Fruit fly (Drosophila melanogaster) whole organism, embryonic: ENCODE measurements around the gene CG11951.

Source experiments
- CG11456 ChIP-seq: fragments of 200-800 bp; sonication (Bioruptor generic); IDR thresholded peaks from 3 replicates; pipeline ENCODE4 v1.3.6; 2022; ENCODE audit warnings: missing biosample characterization, missing genetic modification characterization
- CG12219 ChIP-seq: fragments of 200-800 bp; sonication (Bioruptor generic); optimal IDR thresholded peaks from 3 replicates; lab custom pipeline; 2018; ENCODE audit warnings: missing biosample characterization, mild to moderate bottlenecking, missing genetic modification characterization
- CG1233 ChIP-seq: fragments of 200-800 bp; sonication (Bioruptor generic); optimal IDR thresholded peaks from 4 replicates; lab custom pipeline; 2018; ENCODE audit warnings: missing biosample characterization, mild to moderate bottlenecking, missing genetic modification characterization
- CG14014 ChIP-seq: fragments of 200-800 bp; sonication (Bioruptor generic); IDR thresholded peaks from 2 replicates; pipeline ENCODE4 v1.3.6; 2022; ENCODE audit warnings: missing biosample characterization, missing genetic modification characterization
- CG1602 ChIP-seq: fragments of 200-800 bp; sonication (Bioruptor generic); optimal IDR thresholded peaks from 3 replicates; lab custom pipeline; 2016; ENCODE audit warnings: missing biosample characterization, missing genetic modification characterization
- CG1647 ChIP-seq: fragments of 200-800 bp; sonication (Bioruptor generic); optimal IDR thresholded peaks from 3 replicates; lab custom pipeline; 2016; ENCODE audit warnings: missing biosample characterization, missing genetic modification characterization
- CG18599 ChIP-seq: fragments of 200-800 bp; sonication (Bioruptor generic); optimal IDR thresholded peaks from 3 replicates; lab custom pipeline; 2017; ENCODE audit warnings: missing biosample characterization, missing genetic modification characterization, mild to moderate bottlenecking, moderate library complexity, missing genetic modification reagents
- CG2116 ChIP-seq: fragments of 200-800 bp; sonication (Bioruptor generic); optimal IDR thresholded peaks from 3 replicates; lab custom pipeline; 2018; ENCODE audit warnings: missing biosample characterization, mild to moderate bottlenecking, missing genetic modification characterization
- CG2129 ChIP-seq: fragments of 200-800 bp; sonication (Bioruptor generic); IDR thresholded peaks from 2 replicates; pipeline ENCODE4 v1.3.6; 2022; ENCODE audit warnings: missing biosample characterization, missing genetic modification characterization; ENCODE audit not compliant: partially characterized antibody
- CG4854 ChIP-seq: fragments of 200-800 bp; sonication (Bioruptor generic); optimal IDR thresholded peaks from 2 replicates; lab custom pipeline; 2016; ENCODE audit warnings: missing biosample characterization, missing genetic modification characterization, inconsistent platforms
- CG5245 ChIP-seq: fragments of 200-800 bp; sonication (Bioruptor generic); optimal IDR thresholded peaks from 3 replicates; lab custom pipeline; 2016; ENCODE audit warnings: missing biosample characterization, missing genetic modification characterization
- CG9727 ChIP-seq: fragments of 200-800 bp; sonication (Bioruptor generic); optimal IDR thresholded peaks from 3 replicates; lab custom pipeline; 2017; ENCODE audit warnings: missing biosample characterization, mild to moderate bottlenecking, missing genetic modification characterization
- CHES-1-like ChIP-seq: fragments of 200-800 bp; sonication (Bioruptor generic); optimal IDR thresholded peaks from 2 replicates; lab custom pipeline; 2016; ENCODE audit warnings: missing biosample characterization, missing genetic modification characterization
- D ChIP-seq, 2 experiments: fragments of 200-800 bp in 1 of 2; fragments of >200 bp in 1 of 2; sonication (Bioruptor generic) in 1 of 2; optimal IDR thresholded peaks; 2 replicates in 1 of 2; 3 replicates in 1 of 2; lab custom pipeline; 2017; ENCODE audit warnings: mild to moderate bottlenecking in 1 of 2, missing biosample characterization in 1 of 2, missing genetic modification characterization in 1 of 2, missing genetic modification reagents in 1 of 2
- Drgx ChIP-seq: fragments of 200-800 bp; sonication (Bioruptor generic); IDR thresholded peaks from 2 replicates; pipeline ENCODE4 v1.3.6; 2022; ENCODE audit warnings: missing biosample characterization, missing genetic modification characterization
- H2.0 ChIP-seq: fragments of 200-800 bp; sonication (Bioruptor generic); IDR thresholded peaks from 2 replicates; pipeline ENCODE4 v1.3.6; 2022; ENCODE audit warnings: missing biosample characterization, missing genetic modification characterization
- HmgZ ChIP-seq: fragments of 200-800 bp; sonication (Bioruptor generic); optimal IDR thresholded peaks from 2 replicates; lab custom pipeline; 2018; ENCODE audit warnings: missing biosample characterization, mild to moderate bottlenecking, missing genetic modification characterization
- Hmr ChIP-seq: fragments of 200-800 bp; sonication (Bioruptor generic); optimal IDR thresholded peaks from 3 replicates; lab custom pipeline; 2017; ENCODE audit warnings: mild to moderate bottlenecking, missing biosample characterization, missing genetic modification reagents, missing genetic modification characterization
- Lpt ChIP-seq: fragments of >200 bp; optimal IDR thresholded peaks from 2 replicates; lab custom pipeline; 2018; ENCODE audit warnings: missing biosample characterization, missing genetic modification characterization
- Meics ChIP-seq: fragments of 200-800 bp; sonication (Bioruptor generic); optimal IDR thresholded peaks from 2 replicates; lab custom pipeline; 2017; ENCODE audit warnings: missing biosample characterization, mild to moderate bottlenecking, missing genetic modification characterization
- NK7.1 ChIP-seq: fragments of 200-800 bp; sonication (Bioruptor generic); optimal IDR thresholded peaks from 3 replicates; lab custom pipeline; 2016; ENCODE audit warnings: missing biosample characterization, missing genetic modification characterization
- Nf-YC ChIP-seq: fragments of 200-800 bp; optimal IDR thresholded peaks from 3 replicates; lab custom pipeline; 2019; ENCODE audit warnings: missing biosample characterization, mild to moderate bottlenecking, missing genetic modification characterization, moderate library complexity
- NfI ChIP-seq: fragments of 200-800 bp; sonication (Bioruptor generic); optimal IDR thresholded peaks from 3 replicates; lab custom pipeline; 2018; ENCODE audit warnings: missing biosample characterization, mild to moderate bottlenecking, missing genetic modification characterization, moderate library complexity
- Ptx1 ChIP-seq: fragments of 200-800 bp; sonication (Bioruptor generic); IDR thresholded peaks from 2 replicates; pipeline ENCODE4 v1.3.6; 2022; ENCODE audit warnings: missing biosample characterization, missing genetic modification characterization
- Six4 ChIP-seq: fragments of 200-800 bp; sonication (Bioruptor generic); optimal IDR thresholded peaks from 2 replicates; lab custom pipeline; 2016; ENCODE audit warnings: missing biosample characterization, missing genetic modification characterization
- Sry-δ ChIP-seq: fragments of 200-800 bp; sonication (Bioruptor generic); optimal IDR thresholded peaks from 2 replicates; lab custom pipeline; 2016; ENCODE audit warnings: missing biosample characterization, missing genetic modification characterization
- cg ChIP-seq: fragments of 200-800 bp; sonication (Bioruptor generic); optimal IDR thresholded peaks from 3 replicates; lab custom pipeline; 2019; ENCODE audit warnings: missing biosample characterization, mild to moderate bottlenecking, missing genetic modification characterization, moderate library complexity
- chif ChIP-seq, 2 experiments: fragments of 200-800 bp; sonication (Bioruptor generic); optimal IDR thresholded peaks; 3 replicates each; lab custom pipeline; 2016; ENCODE audit warnings: missing biosample characterization in 2 of 2, missing genetic modification characterization in 2 of 2
- ci ChIP-seq: fragments of 200-800 bp; sonication (Bioruptor generic); IDR thresholded peaks from 3 replicates; pipeline ENCODE4 v1.3.6; 2022; ENCODE audit warnings: missing biosample characterization, missing genetic modification characterization
- cwo ChIP-seq: fragments of 200-800 bp; sonication (Bioruptor generic); optimal IDR thresholded peaks from 3 replicates; lab custom pipeline; 2017; ENCODE audit warnings: missing biosample characterization, missing genetic modification characterization, mild to moderate bottlenecking, moderate library complexity, missing genetic modification reagents
- dati ChIP-seq: fragments of 200-800 bp; sonication (Bioruptor generic); IDR thresholded peaks from 2 replicates; pipeline ENCODE4 v1.3.6; 2022; ENCODE audit warnings: missing biosample characterization, missing genetic modification characterization
- fd96Cb ChIP-seq: fragments of 200-800 bp; sonication (Bioruptor generic); optimal IDR thresholded peaks from 2 replicates; lab custom pipeline; 2018; ENCODE audit warnings: missing biosample characterization, mild to moderate bottlenecking, missing genetic modification characterization, moderate library complexity
- gcm2 ChIP-seq: fragments of 200-800 bp; sonication (Bioruptor generic); optimal IDR thresholded peaks from 2 replicates; lab custom pipeline; 2016; ENCODE audit warnings: missing biosample characterization, missing genetic modification characterization
- her ChIP-seq: fragments of 200-800 bp; sonication (Bioruptor generic); optimal IDR thresholded peaks from 2 replicates; lab custom pipeline; 2016; ENCODE audit warnings: missing biosample characterization, missing genetic modification characterization
- kni ChIP-seq: fragments of 200-800 bp; sonication (Bioruptor generic); optimal IDR thresholded peaks from 3 replicates; lab custom pipeline; 2017; ENCODE audit warnings: mild to moderate bottlenecking, missing biosample characterization, missing genetic modification reagents, missing genetic modification characterization
- knrl ChIP-seq: fragments of 200-800 bp; sonication (Bioruptor generic); IDR thresholded peaks from 3 replicates; pipeline ENCODE4 v1.3.6; 2022; ENCODE audit warnings: missing biosample characterization, missing genetic modification characterization; ENCODE audit not compliant: partially characterized antibody
- lmd ChIP-seq: fragments of 200-800 bp; sonication (Bioruptor generic); IDR thresholded peaks from 2 replicates; pipeline ENCODE4 v1.3.6; 2022; ENCODE audit warnings: missing biosample characterization, missing genetic modification characterization
- luna ChIP-seq: fragments of 200-800 bp; sonication (Bioruptor generic); optimal IDR thresholded peaks from 2 replicates; lab custom pipeline; 2016; ENCODE audit warnings: missing biosample characterization, missing genetic modification characterization
- mam ChIP-seq: fragments of 200-800 bp; sonication (Bioruptor generic); optimal IDR thresholded peaks from 3 replicates; lab custom pipeline; 2016; ENCODE audit warnings: missing biosample characterization, missing genetic modification characterization
- nau ChIP-seq: fragments of 200-800 bp; sonication (Bioruptor generic); optimal IDR thresholded peaks from 3 replicates; lab custom pipeline; 2017; ENCODE audit warnings: missing biosample characterization, mild to moderate bottlenecking, missing genetic modification characterization, missing genetic modification reagents
- nerfin-1 ChIP-seq: fragments of 200-800 bp; sonication (Bioruptor generic); optimal IDR thresholded peaks from 3 replicates; lab custom pipeline; 2019; ENCODE audit warnings: missing biosample characterization, mild to moderate bottlenecking, missing genetic modification characterization, moderate library complexity
- otp ChIP-seq: fragments of 200-800 bp; sonication (Bioruptor generic); IDR thresholded peaks from 3 replicates; pipeline ENCODE4, ENCODE4 v1.3.6; 2022; ENCODE audit warnings: missing biosample characterization, missing genetic modification characterization
- peb ChIP-seq: fragments of 200-800 bp; sonication (Bioruptor generic); IDR thresholded peaks from 2 replicates; pipeline ENCODE4 v1.3.6; 2022; ENCODE audit warnings: missing biosample characterization, missing genetic modification characterization
- pfk ChIP-seq: fragments of 200-800 bp; sonication (Bioruptor generic); optimal IDR thresholded peaks from 2 replicates; lab custom pipeline; 2018; ENCODE audit warnings: missing biosample characterization, mild to moderate bottlenecking, missing genetic modification characterization, moderate library complexity
- phol ChIP-seq: fragments of 200-800 bp; sonication (Bioruptor generic); optimal IDR thresholded peaks from 3 replicates; lab custom pipeline; 2018; ENCODE audit warnings: missing biosample characterization, mild to moderate bottlenecking, missing genetic modification characterization, moderate library complexity
- salm ChIP-seq: fragments of 200-800 bp; sonication (Bioruptor generic); optimal IDR thresholded peaks from 2 replicates; lab custom pipeline; 2018; ENCODE audit warnings: missing biosample characterization, mild to moderate bottlenecking, missing genetic modification characterization
- sqz ChIP-seq: fragments of 200-800 bp; sonication (Bioruptor generic); optimal IDR thresholded peaks from 3 replicates; lab custom pipeline; 2018; ENCODE audit warnings: missing biosample characterization, mild to moderate bottlenecking, missing genetic modification characterization
- stwl ChIP-seq: fragments of 200-800 bp; sonication (Bioruptor generic); optimal IDR thresholded peaks from 3 replicates; lab custom pipeline; 2018; ENCODE audit warnings: missing biosample characterization, mild to moderate bottlenecking, missing genetic modification characterization, moderate library complexity
- tup ChIP-seq: fragments of 200-800 bp; sonication (Bioruptor generic); optimal IDR thresholded peaks from 2 replicates; lab custom pipeline; 2016; ENCODE audit warnings: missing biosample characterization, mild to moderate bottlenecking, missing genetic modification characterization, moderate library complexity
- zen2 ChIP-seq: fragments of 200-800 bp; sonication (Bioruptor generic); IDR thresholded peaks from 3 replicates; pipeline ENCODE4 v1.3.6; 2022; ENCODE audit warnings: missing biosample characterization, missing genetic modification characterization; ENCODE audit not compliant: partially characterized antibody

CG11951 gene

dm6 chr3R:29219948-29220347 is 18.6 kb downstream of the CG11951 start, which contains the start of gene eEF1gamma (continued):
- TF ChIP-seq CG5245 (peak; percentile 87), D (optimal IDR thresholded peaks at IDR 0.05; lab: Kevin White, UChicago) (no peak), D (GFP tag; optimal IDR thresholded peaks at IDR 0.05; lab: Kevin White, UChicago) (peak; percentile 95), pfk (GFP tag; lab: Kevin White, UChicago) (peak; percentile 84), luna (GFP tag; lab: Kevin White, UChicago) (peak; percentile 93), CG11456 (GFP tag; lab: Robert Waterston, UW) (peak; percentile 98), Drgx (GFP tag; lab: Robert Waterston, UW) (peak; percentile 70), NK7.1 (GFP tag; lab: Kevin White, UChicago) (peak; percentile 97), Sry-δ (peak; percentile 95), Lpt (GFP tag; lab: Kevin White, UChicago) (no peak), stwl (tag; lab: Kevin White, UChicago) (peak; percentile 91), nerfin-1 (tag; lab: Kevin White, UChicago) (peak; percentile 93), fd96Cb (tag; lab: Kevin White, UChicago) (peak; percentile 79), CG18599 (GFP tag; lab: Kevin White, UChicago) (peak; percentile 95), CG2116 (GFP tag; lab: Kevin White, UChicago) (peak; percentile 95), cg (GFP tag; lab: Kevin White, UChicago) (no peak), Six4 (GFP tag; lab: Kevin White, UChicago) (peak; percentile 89), mam (GFP tag; lab: Kevin White, UChicago) (peak; percentile 88), ci (GFP tag; lab: Robert Waterston, UW) (peak; percentile 99), Meics (GFP tag; lab: Kevin White, UChicago) (peak; percentile 98), phol (tag; lab: Kevin White, UChicago) (peak; percentile 97), dati (GFP tag; lab: Robert Waterston, UW) (peak; percentile 94), cwo (GFP tag; lab: Kevin White, UChicago) (peak; percentile 77), tup (GFP tag; lab: Kevin White, UChicago) (peak; percentile 85), HmgZ (tag; lab: Kevin White, UChicago) (peak; percentile 95), CG1647 (GFP tag; lab: Kevin White, UChicago) (peak; percentile 87), gcm2 (GFP tag; lab: Kevin White, UChicago) (peak; percentile 94), Ptx1 (peak; percentile 91), chif (GFP tag; optimal IDR thresholded peaks at IDR 0.05; lab: Kevin White, UChicago) (peak; percentile 90 to 97), zen2 (GFP tag; lab: Robert Waterston, UW) (peak; percentile 88), knrl (GFP tag; lab: Robert Waterston, UW) (peak; percentile 94), otp (GFP tag; lab: Robert Waterston, UW) (peak; percentile 97), NfI (GFP tag; lab: Kevin White, UChicago) (peak; percentile 98), CG12219 (GFP tag; lab: Kevin White, UChicago) (peak; percentile 94), CG14014 (GFP tag; lab: Robert Waterston, UW) (peak; percentile 94), sqz (GFP tag; lab: Kevin White, UChicago) (peak; percentile 97), Hmr (peak; percentile 98), lmd (GFP tag; lab: Robert Waterston, UW) (peak; percentile 89), CHES-1-like (GFP tag; lab: Kevin White, UChicago) (peak; percentile 95), peb (GFP tag; lab: Robert Waterston, UW) (peak; percentile 89), CG4854 (GFP tag; lab: Kevin White, UChicago) (peak; percentile 94), CG1233 (GFP tag; lab: Kevin White, UChicago) (peak; percentile 98), salm (tag; lab: Kevin White, UChicago) (peak; percentile 90), nau (peak; percentile 97), her (GFP tag; lab: Kevin White, UChicago) (peak; percentile 94), Nf-YC (tag; lab: Kevin White, UChicago) (peak; percentile 81), kni (peak; percentile 98), CG1602 (peak; percentile 75), CG2129 (GFP tag; lab: Robert Waterston, UW) (peak; percentile 82), CG9727 (GFP tag; lab: Kevin White, UChicago) (peak; percentile 98), H2.0 (GFP tag; lab: Robert Waterston, UW) (peak; percentile 94)
